Fruit fly (Drosophila melanogaster) whole organism, embryonic: ENCODE data around the gene CG4456.

ENCODE experiments used
- Antp ChIP-seq: fragments of 200-800 bp; sonication (Bioruptor generic); optimal IDR thresholded peaks from 3 replicates; lab custom pipeline; 2016; ENCODE audit warnings: missing biosample characterization, missing genetic modification characterization
- Bgb ChIP-seq: fragments of 200-800 bp; sonication (Bioruptor generic); IDR thresholded peaks from 2 replicates; pipeline ENCODE4 v1.3.6; 2022; ENCODE audit warnings: missing biosample characterization, missing genetic modification characterization; ENCODE audit not compliant: partially characterized antibody
- CG10147 ChIP-seq: fragments of 200-800 bp; sonication (Bioruptor generic); optimal IDR thresholded peaks from 2 replicates; lab custom pipeline; 2019; ENCODE audit warnings: missing biosample characterization, mild to moderate bottlenecking, missing genetic modification characterization, moderate library complexity
- CG10366 ChIP-seq: fragments of 200-800 bp; sonication (Bioruptor generic); IDR thresholded peaks from 2 replicates; pipeline ENCODE4 v1.3.6; 2022; ENCODE audit warnings: missing biosample characterization, missing genetic modification characterization
- CG10543 ChIP-seq: fragments of 200-800 bp; sonication (Bioruptor generic); optimal IDR thresholded peaks from 3 replicates; lab custom pipeline; 2017; ENCODE audit warnings: missing biosample characterization, mild to moderate bottlenecking, missing genetic modification characterization, moderate library complexity
- CG12219 ChIP-seq: fragments of 200-800 bp; sonication (Bioruptor generic); optimal IDR thresholded peaks from 3 replicates; lab custom pipeline; 2018; ENCODE audit warnings: missing biosample characterization, mild to moderate bottlenecking, missing genetic modification characterization
- CG12942 ChIP-seq: fragments of 200-800 bp; sonication (Bioruptor generic); optimal IDR thresholded peaks from 3 replicates; lab custom pipeline; 2016; ENCODE audit warnings: missing biosample characterization, missing genetic modification characterization
- CG13894 ChIP-seq: fragments of 200-800 bp; sonication (Bioruptor generic); optimal IDR thresholded peaks from 3 replicates; lab custom pipeline; 2018; ENCODE audit warnings: missing biosample characterization, mild to moderate bottlenecking, missing genetic modification characterization, moderate library complexity
- CG17802 ChIP-seq: fragments of 200-800 bp; sonication (Bioruptor generic); optimal IDR thresholded peaks from 2 replicates; lab custom pipeline; 2018; ENCODE audit warnings: missing biosample characterization, mild to moderate bottlenecking, missing genetic modification characterization, moderate library complexity
- CG18011 ChIP-seq: fragments of 200-800 bp; sonication (Bioruptor generic); optimal IDR thresholded peaks from 2 replicates; lab custom pipeline; 2017; ENCODE audit warnings: missing biosample characterization, missing genetic modification characterization, mild to moderate bottlenecking, moderate library complexity, missing genotype
- CG18262 ChIP-seq: fragments of 200-800 bp; optimal IDR thresholded peaks from 3 replicates; lab custom pipeline; 2019; ENCODE audit warnings: missing biosample characterization, mild to moderate bottlenecking, missing genetic modification characterization, moderate library complexity
- CG2120 ChIP-seq: fragments of 200-800 bp; sonication (Bioruptor generic); optimal IDR thresholded peaks from 3 replicates; lab custom pipeline; 2016; ENCODE audit warnings: missing biosample characterization, missing genetic modification characterization
- CG2678 ChIP-seq: fragments of 200-800 bp; sonication (Bioruptor generic); optimal IDR thresholded peaks from 3 replicates; lab custom pipeline; 2019; ENCODE audit warnings: missing biosample characterization, mild to moderate bottlenecking, missing genetic modification characterization, moderate library complexity
- CG32532 ChIP-seq: fragments of 200-800 bp; sonication (Bioruptor generic); IDR thresholded peaks from 2 replicates; pipeline ENCODE4 v1.3.6; 2022; ENCODE audit warnings: missing biosample characterization, missing genetic modification characterization
- CG4424 ChIP-seq: fragments of 200-800 bp; sonication (Bioruptor generic); optimal IDR thresholded peaks from 3 replicates; lab custom pipeline; 2016; ENCODE audit warnings: missing biosample characterization, missing genetic modification characterization
- CG6791 ChIP-seq: fragments of 200-800 bp; sonication (Bioruptor generic); IDR thresholded peaks from 3 replicates; pipeline ENCODE4 v1.3.6; 2022; ENCODE audit warnings: missing biosample characterization, missing genetic modification characterization; ENCODE audit not compliant: partially characterized antibody
- CG7357 ChIP-seq: fragments of 200-800 bp; sonication (Bioruptor generic); IDR thresholded peaks from 3 replicates; pipeline ENCODE4 v1.3.6; 2022; ENCODE audit warnings: missing biosample characterization, missing genetic modification characterization
- CkIIα-i1 ChIP-seq: fragments of 200-800 bp; sonication (Bioruptor generic); IDR thresholded peaks from 2 replicates; pipeline ENCODE4 v1.3.6; 2022; ENCODE audit warnings: missing biosample characterization, missing genetic modification characterization
- Eip74EF ChIP-seq, 2 experiments: fragments of 200-800 bp in 1 of 2; fragments of >200 bp in 1 of 2; sonication (Bioruptor generic) in 1 of 2; optimal IDR thresholded peaks; 2 replicates each; lab custom pipeline; 2017 to 2019; ENCODE audit warnings: missing biosample characterization in 2 of 2, missing genetic modification characterization in 2 of 2, mild to moderate bottlenecking in 1 of 2, moderate library complexity in 1 of 2
- Hand ChIP-seq: fragments of 200-800 bp; sonication (Bioruptor generic); optimal IDR thresholded peaks from 2 replicates; lab custom pipeline; 2017; ENCODE audit warnings: mild to moderate bottlenecking, missing biosample characterization, missing genetic modification reagents, missing genetic modification characterization
- Hey ChIP-seq: fragments of 200-800 bp; sonication (Bioruptor generic); optimal IDR thresholded peaks from 3 replicates; lab custom pipeline; 2018; ENCODE audit warnings: missing biosample characterization, mild to moderate bottlenecking, missing genetic modification characterization
- Hmr ChIP-seq: fragments of 200-800 bp; sonication (Bioruptor generic); optimal IDR thresholded peaks from 3 replicates; lab custom pipeline; 2017; ENCODE audit warnings: mild to moderate bottlenecking, missing biosample characterization, missing genetic modification reagents, missing genetic modification characterization
- Hr39 ChIP-seq: fragments of >200 bp; optimal IDR thresholded peaks from 2 replicates; lab custom pipeline; 2017
- MBD-R2 ChIP-seq: fragments of 200-800 bp; sonication (Bioruptor generic); IDR thresholded peaks from 2 replicates; pipeline ENCODE4 v1.3.6; 2022; ENCODE audit warnings: missing biosample characterization, missing genetic modification characterization
- Mrtf ChIP-seq: fragments of 200-800 bp; sonication (Bioruptor generic); IDR thresholded peaks from 3 replicates; pipeline ENCODE4 v1.3.6; 2022; ENCODE audit warnings: missing biosample characterization, missing genetic modification characterization
- NC2α ChIP-seq: fragments of 200-800 bp; sonication (Bioruptor generic); optimal IDR thresholded peaks from 2 replicates; lab custom pipeline; 2016; ENCODE audit warnings: missing biosample characterization, missing genetic modification characterization
- NC2β ChIP-seq: fragments of 200-800 bp; sonication (Bioruptor generic); optimal IDR thresholded peaks from 2 replicates; lab custom pipeline; 2016; ENCODE audit warnings: missing biosample characterization, missing genetic modification characterization
- Sry-β ChIP-seq: fragments of 200-800 bp; sonication (Bioruptor generic); optimal IDR thresholded peaks from 2 replicates; lab custom pipeline; 2018; ENCODE audit warnings: missing biosample characterization, mild to moderate bottlenecking, missing genetic modification characterization, moderate library complexity
- Ssrp ChIP-seq: fragments of 200-800 bp; sonication (Bioruptor generic); optimal IDR thresholded peaks from 2 replicates; lab custom pipeline; 2018; ENCODE audit warnings: missing biosample characterization, mild to moderate bottlenecking, missing genetic modification characterization, moderate library complexity
- Taf1 ChIP-seq: fragments of 200-800 bp; sonication (Bioruptor generic); IDR thresholded peaks from 2 replicates; pipeline ENCODE4 v1.3.6; 2022; ENCODE audit warnings: missing biosample characterization, missing genetic modification characterization
- abd-A ChIP-seq: fragments of 200-800 bp; sonication (Bioruptor generic); optimal IDR thresholded peaks from 3 replicates; lab custom pipeline; 2019; ENCODE audit warnings: missing biosample characterization, mild to moderate bottlenecking, missing genetic modification characterization, moderate library complexity
- ato ChIP-seq: fragments of 200-800 bp; sonication (Bioruptor generic); IDR thresholded peaks from 2 replicates; pipeline ENCODE4 v1.3.6; 2022; ENCODE audit warnings: missing biosample characterization, missing genetic modification characterization; ENCODE audit not compliant: partially characterized antibody
- caup ChIP-seq: fragments of 200-800 bp; sonication (Bioruptor generic); optimal IDR thresholded peaks from 3 replicates; lab custom pipeline; 2017; ENCODE audit warnings: missing biosample characterization, mild to moderate bottlenecking, missing genetic modification characterization, moderate library complexity; ENCODE audit not compliant: severe bottlenecking
- dpn ChIP-seq, 2 experiments: fragments of 200-800 bp; sonication (Bioruptor generic); optimal IDR thresholded peaks; 3 replicates each; lab custom pipeline; 2016; ENCODE audit warnings: missing biosample characterization in 2 of 2, missing genetic modification characterization in 2 of 2
- exex ChIP-seq: fragments of 200-800 bp; sonication (Bioruptor generic); optimal IDR thresholded peaks from 4 replicates; lab custom pipeline; 2018; ENCODE audit warnings: missing biosample characterization, mild to moderate bottlenecking, missing genetic modification characterization, moderate library complexity
- fd96Cb ChIP-seq: fragments of 200-800 bp; sonication (Bioruptor generic); optimal IDR thresholded peaks from 2 replicates; lab custom pipeline; 2018; ENCODE audit warnings: missing biosample characterization, mild to moderate bottlenecking, missing genetic modification characterization, moderate library complexity
- grau ChIP-seq: fragments of 200-800 bp; optimal IDR thresholded peaks from 3 replicates; lab custom pipeline; 2019; ENCODE audit warnings: missing biosample characterization, mild to moderate bottlenecking, missing genetic modification characterization, moderate library complexity
- grn ChIP-seq: fragments of 200-800 bp; sonication (Bioruptor generic); optimal IDR thresholded peaks from 3 replicates; lab custom pipeline; 2017; ENCODE audit warnings: missing biosample characterization, missing genetic modification characterization
- gro ChIP-seq: fragments of 200-800 bp; sonication (Bioruptor generic); optimal IDR thresholded peaks from 2 replicates; lab custom pipeline; 2016; ENCODE audit warnings: missing biosample characterization, missing genetic modification characterization
- hkb ChIP-seq, 2 experiments: fragments of 200-800 bp in 1 of 2; fragments of >200 bp in 1 of 2; sonication (Bioruptor generic) in 1 of 2; IDR thresholded peaks in 1 of 2; optimal IDR thresholded peaks in 1 of 2; 2 replicates each; pipeline versions ENCODE4 v1.3.6 to Lab custom; 2017 to 2022; ENCODE audit warnings: missing biosample characterization in 1 of 2, missing genetic modification characterization in 1 of 2
- hth ChIP-seq: fragments of >200 bp; optimal IDR thresholded peaks from 2 replicates; lab custom pipeline; 2017; ENCODE audit warnings: inconsistent platforms
- lab ChIP-seq: fragments of 200-800 bp; sonication (Bioruptor generic); optimal IDR thresholded peaks from 3 replicates; lab custom pipeline; 2017; ENCODE audit warnings: missing biosample characterization, missing genetic modification characterization, mild to moderate bottlenecking, moderate library complexity, missing genetic modification reagents
- nerfin-1 ChIP-seq: fragments of 200-800 bp; sonication (Bioruptor generic); optimal IDR thresholded peaks from 3 replicates; lab custom pipeline; 2019; ENCODE audit warnings: missing biosample characterization, mild to moderate bottlenecking, missing genetic modification characterization, moderate library complexity
- pan ChIP-seq, 4 experiments: fragments of >200 bp in 3 of 4; fragments of 200-800 bp in 1 of 4; sonication (Bioruptor generic) in 1 of 4; optimal IDR thresholded peaks in 3 of 4; IDR thresholded peaks in 1 of 4; 2 replicates each; pipeline versions ENCODE4 v1.3.6 to Lab custom; 2017 to 2022; ENCODE audit warnings: missing biosample characterization in 2 of 4, missing genetic modification characterization in 2 of 4, mixed read lengths in 1 of 4
- pho ChIP-seq: fragments of 200-800 bp; sonication (Bioruptor generic); optimal IDR thresholded peaks from 2 replicates; lab custom pipeline; 2016; ENCODE audit warnings: missing biosample characterization, missing genetic modification characterization
- row ChIP-seq: fragments of 200-800 bp; sonication (Bioruptor generic); IDR thresholded peaks from 3 replicates; pipeline ENCODE4 v1.3.6; 2022; ENCODE audit warnings: missing biosample characterization, missing genetic modification characterization
- sim ChIP-seq: fragments of 200-800 bp; sonication (Bioruptor generic); IDR thresholded peaks from 2 replicates; pipeline ENCODE4 v1.3.6; 2022; ENCODE audit warnings: missing biosample characterization, missing genetic modification characterization
- tio ChIP-seq: fragments of 200-800 bp; sonication (Bioruptor generic); optimal IDR thresholded peaks from 2 replicates; lab custom pipeline; 2017; ENCODE audit warnings: missing biosample characterization, missing genetic modification characterization, inconsistent platforms
- vfl ChIP-seq: fragments of 200-800 bp; sonication (Bioruptor generic); optimal IDR thresholded peaks from 2 replicates; lab custom pipeline; 2016; ENCODE audit warnings: missing biosample characterization, missing genetic modification characterization

The CG4456 gene

DNA sequence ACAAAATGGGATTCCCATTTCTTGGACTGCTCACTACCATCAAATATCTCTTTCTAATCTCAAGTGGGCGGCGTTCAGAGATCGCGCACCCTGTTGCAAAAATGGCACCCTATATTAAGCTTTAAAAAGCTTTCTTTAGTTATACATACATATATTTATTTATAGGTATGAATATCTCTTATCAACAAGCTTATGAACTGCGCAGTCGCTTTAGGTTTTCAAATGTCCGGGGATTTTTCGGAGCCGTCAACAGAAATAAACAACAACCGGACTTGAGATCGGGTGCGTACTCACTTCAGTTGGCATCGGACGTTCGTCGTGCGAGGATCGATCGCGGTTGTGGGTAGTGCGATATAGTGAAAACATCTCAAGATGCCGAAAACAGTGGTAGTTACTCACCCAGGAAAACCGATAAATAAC is 23.2 kb upstream of the CG4456 start, which contains the start of gene PGRP-LF (continued):
- TF ChIP-seq exex (tag; lab: Kevin White, UChicago) (peak; percentile 2), CG2120 (GFP tag; lab: Kevin White, UChicago) (peak; percentile 57), Hr39 (no peak), Sry-β (GFP tag; lab: Kevin White, UChicago) (no peak), CG10366 (GFP tag; lab: Robert Waterston, UW) (peak; percentile 94), NC2α (GFP tag; lab: Kevin White, UChicago) (no peak), ato (GFP tag; lab: Robert Waterston, UW) (no peak), Hand (no peak), CG10543 (GFP tag; lab: Kevin White, UChicago) (peak; percentile 82), Hey (tag; lab: Kevin White, UChicago) (no peak), abd-A (peak; percentile 72), MBD-R2 (GFP tag; lab: Robert Waterston, UW) (peak; percentile 9; the same call in 1 of the 2 replicates), CG18262 (tag; lab: Kevin White, UChicago) (no peak), grau (tag; lab: Kevin White, UChicago) (peak; percentile 30), pan (optimal IDR thresholded peaks at IDR 0.05; lab: Kevin White, UChicago) (no peak), pan (GFP tag; optimal IDR thresholded peaks at IDR 0.05 in 1 of 2, IDR thresholded peaks at IDR 0.05 in 1 of 2) (peak in 1 of 2 experiments; percentile 5), CG10147 (GFP tag; lab: Kevin White, UChicago) (peak; percentile 2), Bgb (GFP tag; lab: Robert Waterston, UW) (peak; percentile 25; the same call in 1 of the 2 replicates), CG12942 (GFP tag; lab: Kevin White, UChicago) (no peak), fd96Cb (no peak), caup (peak; percentile 24), nerfin-1 (no peak), Ssrp (tag; lab: Kevin White, UChicago) (no peak), row (GFP tag; lab: Robert Waterston, UW) (peak; percentile 39; the same call in 1 of the 3 replicates), CG17802 (tag; lab: Kevin White, UChicago) (no peak), Hmr (peak; percentile 33), vfl (GFP tag; lab: Kevin White, UChicago) (no peak), grn (GFP tag; lab: Kevin White, UChicago) (peak; percentile 38), gro (GFP tag; lab: Kevin White, UChicago) (no peak), Eip74EF (GFP tag; optimal IDR thresholded peaks at IDR 0.05; lab: Kevin White, UChicago) (peak in 1 of 2 experiments; percentile 58), Antp (GFP tag; lab: Kevin White, UChicago) (no peak), sim (no peak), Mrtf (GFP tag; lab: Robert Waterston, UW) (no peak), CG2678 (peak; percentile 8), CG6791 (no peak), CG18011 (GFP tag; lab: Kevin White, UChicago) (no peak), CG4424 (GFP tag; lab: Kevin White, UChicago) (peak; percentile 1), NC2β (GFP tag; lab: Kevin White, UChicago) (no peak), tio (no peak), CG13894 (tag; lab: Kevin White, UChicago) (peak; percentile 82), CG7357 (no peak), hth (lab: Kevin White, UChicago) (no peak), dpn (GFP tag; optimal IDR thresholded peaks at IDR 0.05; lab: Kevin White, UChicago) (peak in 1 of 2 experiments; percentile 2), CG12219 (GFP tag; lab: Kevin White, UChicago) (no peak), CG32532 (GFP tag; lab: Robert Waterston, UW) (0 out of 2 replicates have a peak, but pooled peaks have one; percentile 42), CkIIα-i1 (no peak), Taf1 (GFP tag; lab: Robert Waterston, UW) (0 out of 2 replicates have a peak, but pooled peaks have one; percentile 5), pho (GFP tag; lab: Kevin White, UChicago) (peak; percentile 5), lab (GFP tag; lab: Kevin White, UChicago) (peak; percentile 41), hkb (optimal IDR thresholded peaks at IDR 0.05; lab: Kevin White, UChicago) (no peak), hkb (GFP tag; IDR thresholded peaks at IDR 0.05; lab: Robert Waterston, UW) (0 out of 2 replicates have a peak, but pooled peaks have one; percentile 29)
